Worm (Caenorhabditis elegans): ENCODE data around the gene sec-24.2.

DNA sequence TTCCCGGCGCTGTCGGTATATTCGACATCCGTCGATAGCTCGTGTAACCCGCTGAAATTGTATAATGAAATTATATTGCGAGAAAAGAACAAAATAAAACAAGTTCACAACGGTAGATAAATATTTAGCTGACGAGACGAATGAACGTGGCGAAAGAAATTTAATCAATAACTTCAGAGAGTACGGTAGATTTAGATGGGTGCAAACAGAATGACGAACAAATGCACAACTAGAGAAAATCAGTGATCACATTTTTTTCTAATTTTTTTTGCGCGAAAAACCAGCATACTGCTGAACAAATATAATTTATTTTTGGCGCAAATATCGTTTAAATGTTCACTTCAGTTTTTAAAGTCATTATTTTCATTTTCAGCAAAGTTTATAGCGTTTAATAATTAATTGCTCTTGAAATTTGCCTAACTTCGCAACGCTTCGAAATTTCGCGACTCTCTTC, at the start of gene sec-24.2:
- TF ChIP-seq cnd-1 (tag; optimal IDR thresholded peaks at IDR 0.05) = no peak
- TF ChIP-seq mab-5 (tag; optimal IDR thresholded peaks at IDR 0.05) = no peak

Measured in whole organism, mixed stage, embryonic.